Worm (Caenorhabditis elegans): Measurements from ENCODE around the gene T04F3.1.

The T04F3.1 gene

ce11 chrV:11732049-11732448, 7.8 kb upstream of the T04F3.1 start:
- TF ChIP-seq mab-5 (tag; optimal IDR thresholded peaks at IDR 0.05) = no peak
- TF ChIP-seq lsy-2 (tag; optimal IDR thresholded peaks at IDR 0.05) = no peak
- no peak for TF ChIP-seq nhr-28 (tag; optimal IDR thresholded peaks at IDR 0.05)
- no peak for TF ChIP-seq ceh-39 (tag; optimal IDR thresholded peaks at IDR 0.05)
- no peak for TF ChIP-seq unc-62 (GFP tag; optimal IDR thresholded peaks at IDR 0.05)
- TF ChIP-seq ztf-11 (tag; optimal IDR thresholded peaks at IDR 0.05) = no peak
- no peak for TF ChIP-seq ces-1 (GFP tag; optimal IDR thresholded peaks at IDR 0.05)
- no peak for TF ChIP-seq blmp-1 (tag; optimal IDR thresholded peaks at IDR 0.05)
- TF ChIP-seq ceh-43 (GFP tag; optimal IDR thresholded peaks at IDR 0.05) = no peak
- no peak for TF ChIP-seq M03D4.4 (tag; optimal IDR thresholded peaks at IDR 0.05)
- TF ChIP-seq bed-3 (GFP tag; optimal IDR thresholded peaks at IDR 0.05) = no peak
- no peak for TF ChIP-seq elt-3 (tag; optimal IDR thresholded peaks at IDR 0.05)
- TF ChIP-seq zip-8 (tag; optimal IDR thresholded peaks at IDR 0.05) = no peak
- TF ChIP-seq tbx-8 (GFP tag; optimal IDR thresholded peaks at IDR 0.05) = no peak
- TF ChIP-seq pha-4 (tag; optimal IDR thresholded peaks at IDR 0.05) = no peak
- TF ChIP-seq ham-2 (GFP tag; optimal IDR thresholded peaks at IDR 0.05) = no peak
- no peak for TF ChIP-seq nhr-12 (tag; optimal IDR thresholded peaks at IDR 0.05)
- no peak for TF ChIP-seq lin-13 (tag; optimal IDR thresholded peaks at IDR 0.05)
- no peak for TF ChIP-seq unc-120 (tag; optimal IDR thresholded peaks at IDR 0.05; ENCODE audit: poor library complexity, severe bottlenecking)
- no peak for TF ChIP-seq ceh-83 (GFP tag; optimal IDR thresholded peaks at IDR 0.05)

ce11 chrV:11733460-11733859, 6.4 kb upstream of the T04F3.1 start, which contains the start of gene npp-22:
Gene npp-22, minus strand, starts transcription at chrV:11733472.
- no peak for TF ChIP-seq bed-3 (GFP tag; optimal IDR thresholded peaks at IDR 0.05)
- peak; percentile 58 for TF ChIP-seq mep-1 (tag; optimal IDR thresholded peaks at IDR 0.05)

- TF ChIP-seq tbx-8 (GFP tag; optimal IDR thresholded peaks at IDR 0.05) (no peak), ceh-83 (GFP tag; optimal IDR thresholded peaks at IDR 0.05) (no peak), ceh-43 (GFP tag; optimal IDR thresholded peaks at IDR 0.05) (no peak)
Observed at ce11 chrV:11736896-11737295, 3.0 kb upstream of the T04F3.1 start, which contains the start of gene spe-42. Gene spe-42, minus strand, starts transcription at chrV:11736996.

ce11 chrV:11737333-11737732, 2.5 kb upstream of the T04F3.1 start:
- TF ChIP-seq nhr-12 (tag; optimal IDR thresholded peaks at IDR 0.05) = no peak
- TF ChIP-seq ceh-83 (GFP tag; optimal IDR thresholded peaks at IDR 0.05) = no peak
- no peak for TF ChIP-seq elt-3 (tag; optimal IDR thresholded peaks at IDR 0.05)
- no peak for TF ChIP-seq drap-1 (GFP tag; optimal IDR thresholded peaks at IDR 0.05)
- TF ChIP-seq sem-2 (GFP tag; optimal IDR thresholded peaks at IDR 0.05) = no peak
- TF ChIP-seq ces-1 (GFP tag; optimal IDR thresholded peaks at IDR 0.05) = no peak
- no peak for TF ChIP-seq hlh-1 (tag; optimal IDR thresholded peaks at IDR 0.05)
- TF ChIP-seq unc-120 (tag; optimal IDR thresholded peaks at IDR 0.05; ENCODE audit: poor library complexity, severe bottlenecking) = no peak
- TF ChIP-seq snpc-4 (tag; optimal IDR thresholded peaks at IDR 0.05) = no peak
- no peak for TF ChIP-seq sptf-1 (tag; optimal IDR thresholded peaks at IDR 0.05)
- no peak for TF ChIP-seq elt-1 (tag; optimal IDR thresholded peaks at IDR 0.05; ENCODE audit: borderline replicate concordance, insufficient read depth)
- no peak for TF ChIP-seq ceh-43 (GFP tag; optimal IDR thresholded peaks at IDR 0.05)
- no peak for TF ChIP-seq ztf-11 (tag; optimal IDR thresholded peaks at IDR 0.05)
- TF ChIP-seq pha-4 (tag; optimal IDR thresholded peaks at IDR 0.05) = no peak
- no peak for TF ChIP-seq ceh-39 (tag; optimal IDR thresholded peaks at IDR 0.05)
- TF ChIP-seq nhr-2 (tag; optimal IDR thresholded peaks at IDR 0.05) = no peak

ce11 chrV:11741078-11741477, 1.2 kb downstream of the T04F3.1 start:
- no peak for TF ChIP-seq flh-1 (GFP tag; optimal IDR thresholded peaks at IDR 0.05)
- TF ChIP-seq unc-120 (tag; optimal IDR thresholded peaks at IDR 0.05; ENCODE audit: poor library complexity, severe bottlenecking) = no peak
- TF ChIP-seq lin-13 (tag; optimal IDR thresholded peaks at IDR 0.05) = no peak
- no peak for TF ChIP-seq lsy-2 (tag; optimal IDR thresholded peaks at IDR 0.05)
- TF ChIP-seq ztf-11 (tag; optimal IDR thresholded peaks at IDR 0.05) = no peak
- no peak for TF ChIP-seq nhr-12 (tag; optimal IDR thresholded peaks at IDR 0.05)
- no peak for TF ChIP-seq zip-8 (tag; optimal IDR thresholded peaks at IDR 0.05)
- TF ChIP-seq elt-1 (tag; optimal IDR thresholded peaks at IDR 0.05; ENCODE audit: borderline replicate concordance, insufficient read depth) = no peak
- no peak for TF ChIP-seq nhr-76 (tag; optimal IDR thresholded peaks at IDR 0.05)
- no peak for TF ChIP-seq ham-2 (GFP tag; optimal IDR thresholded peaks at IDR 0.05)
- TF ChIP-seq lin-32 (GFP tag; optimal IDR thresholded peaks at IDR 0.05) = no peak
- TF ChIP-seq drap-1 (GFP tag; optimal IDR thresholded peaks at IDR 0.05) = no peak
- TF ChIP-seq elt-3 (tag; optimal IDR thresholded peaks at IDR 0.05) = no peak
- no peak for TF ChIP-seq nhr-2 (tag; optimal IDR thresholded peaks at IDR 0.05)
- TF ChIP-seq mep-1 (tag; optimal IDR thresholded peaks at IDR 0.05) = no peak
- TF ChIP-seq cnd-1 (tag; optimal IDR thresholded peaks at IDR 0.05) = no peak
